Fruit fly (Drosophila melanogaster) whole organism, prepupa: ENCODE results near the gene Osi23.
A peak's percentile ranks its signal among the peaks of the same experiment; 100 is the strongest.

Experiments used
- Blimp-1 ChIP-seq: fragments of 200-800 bp; sonication (Bioruptor generic); optimal IDR thresholded peaks from 3 replicates; lab custom pipeline; 2017; ENCODE audit warnings: missing biosample characterization, missing genetic modification characterization, mild to moderate bottlenecking, moderate library complexity, missing genetic modification reagents
- CG10669 ChIP-seq: fragments of 200-800 bp; sonication (Bioruptor generic); optimal IDR thresholded peaks from 3 replicates; lab custom pipeline; 2018; ENCODE audit warnings: missing biosample characterization, mild to moderate bottlenecking, missing genetic modification characterization, moderate library complexity
- CG11294 ChIP-seq: fragments of 200-800 bp; sonication (Bioruptor generic); IDR thresholded peaks from 2 replicates; pipeline ENCODE4 v1.3.6; 2022; ENCODE audit warnings: missing biosample characterization, missing genetic modification characterization
- CG11762 ChIP-seq: fragments of 200-800 bp; sonication (Bioruptor generic); optimal IDR thresholded peaks from 3 replicates; lab custom pipeline; 2016; ENCODE audit warnings: missing biosample characterization, missing genetic modification characterization; ENCODE audit not compliant: insufficient read depth
- CG11902 ChIP-seq: fragments of 200-800 bp; sonication (Bioruptor generic); optimal IDR thresholded peaks from 3 replicates; lab custom pipeline; 2016; ENCODE audit warnings: missing biosample characterization, missing genetic modification characterization
- CG15336 ChIP-seq: fragments of 200-800 bp; sonication (Bioruptor generic); IDR thresholded peaks from 2 replicates; pipeline ENCODE4 v1.3.6; 2022; ENCODE audit warnings: missing biosample characterization, missing genetic modification characterization
- CG1621 ChIP-seq: fragments of 200-800 bp; sonication (Bioruptor generic); optimal IDR thresholded peaks from 3 replicates; lab custom pipeline; 2018; ENCODE audit warnings: missing biosample characterization, mild to moderate bottlenecking, missing genetic modification characterization
- CG16779 ChIP-seq: fragments of 200-800 bp; sonication (Bioruptor generic); optimal IDR thresholded peaks from 3 replicates; lab custom pipeline; 2017; ENCODE audit warnings: missing biosample characterization, mild to moderate bottlenecking, missing genetic modification characterization
- CG3032 ChIP-seq: fragments of 200-800 bp; optimal IDR thresholded peaks from 2 replicates; lab custom pipeline; 2019; ENCODE audit warnings: missing biosample characterization, mild to moderate bottlenecking, missing genetic modification characterization, moderate library complexity
- CG31627 ChIP-seq: fragments of 200-800 bp; sonication (Bioruptor generic); optimal IDR thresholded peaks from 3 replicates; lab custom pipeline; 2016; ENCODE audit warnings: missing biosample characterization, missing genetic modification characterization
- CG32006 ChIP-seq: fragments of 200-800 bp; sonication (Bioruptor generic); optimal IDR thresholded peaks from 3 replicates; lab custom pipeline; 2017; ENCODE audit warnings: missing biosample characterization, mild to moderate bottlenecking, missing genetic modification characterization
- CG34406 ChIP-seq: fragments of 200-800 bp; sonication (Bioruptor generic); optimal IDR thresholded peaks from 3 replicates; lab custom pipeline; 2016; ENCODE audit warnings: missing biosample characterization, missing genetic modification characterization
- CG3919 ChIP-seq: fragments of 200-800 bp; sonication (Bioruptor generic); optimal IDR thresholded peaks from 3 replicates; lab custom pipeline; 2016; ENCODE audit warnings: missing biosample characterization, missing genetic modification characterization
- CG4318 ChIP-seq: fragments of 200-800 bp; sonication (Bioruptor generic); optimal IDR thresholded peaks from 3 replicates; lab custom pipeline; 2017; ENCODE audit warnings: missing biosample characterization, mild to moderate bottlenecking, missing genetic modification characterization
- CG6163 ChIP-seq: fragments of 200-800 bp; sonication (Bioruptor generic); IDR thresholded peaks from 3 replicates; pipeline ENCODE4 v1.3.6; 2022; ENCODE audit warnings: missing biosample characterization, missing genetic modification characterization
- CG6276 ChIP-seq: fragments of 200-800 bp; sonication (Bioruptor generic); optimal IDR thresholded peaks from 2 replicates; lab custom pipeline; 2017; ENCODE audit warnings: missing biosample characterization, mild to moderate bottlenecking, missing genetic modification characterization
- CG6792 ChIP-seq: fragments of 200-800 bp; sonication (Bioruptor generic); optimal IDR thresholded peaks from 3 replicates; lab custom pipeline; 2016; ENCODE audit warnings: missing biosample characterization, missing genetic modification characterization
- CG6808 ChIP-seq: fragments of 200-800 bp; sonication (Bioruptor generic); optimal IDR thresholded peaks from 3 replicates; lab custom pipeline; 2017; ENCODE audit warnings: missing biosample characterization, missing genetic modification characterization, mild to moderate bottlenecking, moderate library complexity, missing genetic modification reagents
- CG6854 ChIP-seq: fragments of 200-800 bp; sonication (Bioruptor generic); optimal IDR thresholded peaks from 2 replicates; lab custom pipeline; 2017; ENCODE audit warnings: missing biosample characterization, mild to moderate bottlenecking, missing genetic modification characterization
- CG7368 ChIP-seq: fragments of 200-800 bp; sonication (Bioruptor generic); optimal IDR thresholded peaks from 3 replicates; lab custom pipeline; 2016; ENCODE audit warnings: missing biosample characterization, missing genetic modification characterization
- CG8319 ChIP-seq: fragments of 200-800 bp; sonication (Bioruptor generic); optimal IDR thresholded peaks from 3 replicates; lab custom pipeline; 2016; ENCODE audit warnings: missing biosample characterization, missing genetic modification characterization
- CG8632 ChIP-seq: fragments of 200-800 bp; sonication (Bioruptor generic); optimal IDR thresholded peaks from 3 replicates; lab custom pipeline; 2016; ENCODE audit warnings: missing biosample characterization, missing genetic modification characterization
- CG9139 ChIP-seq: fragments of 200-800 bp; sonication (Bioruptor generic); optimal IDR thresholded peaks from 3 replicates; lab custom pipeline; 2017; ENCODE audit warnings: missing biosample characterization, mild to moderate bottlenecking, missing genetic modification characterization
- Ets21C ChIP-seq: fragments of 200-800 bp; sonication (Bioruptor generic); optimal IDR thresholded peaks from 3 replicates; lab custom pipeline; 2016; ENCODE audit warnings: missing biosample characterization, missing genetic modification characterization
- Gug ChIP-seq: fragments of 200-800 bp; sonication (Bioruptor generic); IDR thresholded peaks from 2 replicates; pipeline ENCODE4 v1.3.6; 2022; ENCODE audit warnings: missing biosample characterization, missing genetic modification characterization
- Hr39 ChIP-seq: fragments of 200-800 bp; sonication (Bioruptor generic); optimal IDR thresholded peaks from 2 replicates; lab custom pipeline; 2016; ENCODE audit warnings: missing biosample characterization, missing genetic modification characterization
- Hr4 ChIP-seq: fragments of 200-800 bp; sonication (Bioruptor generic); optimal IDR thresholded peaks from 3 replicates; lab custom pipeline; 2016; ENCODE audit warnings: missing biosample characterization, missing genetic modification characterization
- Lpt ChIP-seq: fragments of 200-800 bp; sonication (Bioruptor generic); optimal IDR thresholded peaks from 3 replicates; lab custom pipeline; 2016; ENCODE audit warnings: missing biosample characterization, missing genetic modification characterization
- Met ChIP-seq: fragments of 200-800 bp; sonication (Bioruptor generic); optimal IDR thresholded peaks from 3 replicates; lab custom pipeline; 2016; ENCODE audit warnings: missing biosample characterization, missing genetic modification characterization
- OdsH ChIP-seq: fragments of 200-800 bp; sonication (Bioruptor generic); optimal IDR thresholded peaks from 3 replicates; lab custom pipeline; 2016; ENCODE audit warnings: missing biosample characterization, missing genetic modification characterization
- Smox ChIP-seq: fragments of 200-800 bp; sonication (Bioruptor generic); optimal IDR thresholded peaks from 3 replicates; lab custom pipeline; 2016; ENCODE audit warnings: missing biosample characterization, missing genetic modification characterization
- Sox102F ChIP-seq: fragments of 200-800 bp; sonication (Bioruptor generic); optimal IDR thresholded peaks from 2 replicates; lab custom pipeline; 2016; ENCODE audit warnings: missing biosample characterization, mild to moderate bottlenecking, missing genetic modification characterization
- Sox14 ChIP-seq: fragments of 200-800 bp; sonication (Bioruptor generic); optimal IDR thresholded peaks from 3 replicates; lab custom pipeline; 2016; ENCODE audit warnings: missing biosample characterization, missing genetic modification characterization
- achi ChIP-seq: fragments of 200-800 bp; sonication (Bioruptor generic); optimal IDR thresholded peaks from 3 replicates; lab custom pipeline; 2016; ENCODE audit warnings: missing biosample characterization, missing genetic modification characterization
- acj6 ChIP-seq: fragments of 200-800 bp; sonication (Bioruptor generic); optimal IDR thresholded peaks from 3 replicates; lab custom pipeline; 2016; ENCODE audit warnings: missing biosample characterization, missing genetic modification characterization
- cyc ChIP-seq: fragments of 200-800 bp; sonication (Bioruptor generic); optimal IDR thresholded peaks from 3 replicates; lab custom pipeline; 2016; ENCODE audit warnings: missing biosample characterization, missing genetic modification characterization
- dac ChIP-seq: fragments of 200-800 bp; sonication (Bioruptor generic); optimal IDR thresholded peaks from 2 replicates; lab custom pipeline; 2017; ENCODE audit warnings: missing biosample characterization, mild to moderate bottlenecking, missing genetic modification characterization
- eg ChIP-seq: fragments of 200-800 bp; sonication (Bioruptor generic); IDR thresholded peaks from 3 replicates; pipeline ENCODE4 v1.3.6; 2022; ENCODE audit warnings: missing biosample characterization, missing genetic modification characterization
- esn ChIP-seq: fragments of 200-800 bp; sonication (Bioruptor generic); optimal IDR thresholded peaks from 2 replicates; lab custom pipeline; 2016; ENCODE audit warnings: missing biosample characterization, mild to moderate bottlenecking, missing genetic modification characterization, moderate library complexity
- fd59A ChIP-seq: fragments of 200-800 bp; sonication (Bioruptor generic); optimal IDR thresholded peaks from 2 replicates; lab custom pipeline; 2017; ENCODE audit warnings: missing biosample characterization, mild to moderate bottlenecking, missing genetic modification characterization, missing genetic modification reagents
- fd85E ChIP-seq: fragments of 200-800 bp; sonication (Bioruptor generic); optimal IDR thresholded peaks from 3 replicates; lab custom pipeline; 2016; ENCODE audit warnings: missing biosample characterization, missing genetic modification characterization
- fkh ChIP-seq: fragments of 200-800 bp; sonication (Bioruptor generic); optimal IDR thresholded peaks from 3 replicates; lab custom pipeline; 2017; ENCODE audit warnings: missing biosample characterization, mild to moderate bottlenecking, missing genetic modification characterization, moderate library complexity
- pdm3 ChIP-seq: fragments of 200-800 bp; sonication (Bioruptor generic); optimal IDR thresholded peaks from 3 replicates; lab custom pipeline; 2016; ENCODE audit warnings: missing biosample characterization, missing genetic modification characterization
- salr ChIP-seq, 2 experiments: fragments of 200-800 bp; sonication (Bioruptor generic); optimal IDR thresholded peaks; 3 replicates each; lab custom pipeline; 2016 to 2018; ENCODE audit warnings: missing biosample characterization in 2 of 2, missing genetic modification characterization in 2 of 2, mild to moderate bottlenecking in 1 of 2
- ss ChIP-seq, 2 experiments: fragments of 200-800 bp; sonication (Bioruptor generic); optimal IDR thresholded peaks; 2 replicates in 1 of 2; 3 replicates in 1 of 2; lab custom pipeline; 2017 to 2018; ENCODE audit warnings: mild to moderate bottlenecking in 2 of 2, missing biosample characterization in 2 of 2, missing genetic modification characterization in 2 of 2, moderate library complexity in 1 of 2
- svp ChIP-seq: fragments of 200-800 bp; sonication (Bioruptor generic); peaks from one replicate; lab custom pipeline; 2016; ENCODE audit warnings: missing biosample characterization, missing genetic modification characterization
- topi ChIP-seq: fragments of 200-800 bp; sonication (Bioruptor generic); optimal IDR thresholded peaks from 3 replicates; lab custom pipeline; 2016; ENCODE audit warnings: missing biosample characterization, missing genetic modification characterization
- vri ChIP-seq: fragments of 200-800 bp; sonication (Bioruptor generic); optimal IDR thresholded peaks from 3 replicates; lab custom pipeline; 2016; ENCODE audit warnings: missing biosample characterization, mild to moderate bottlenecking, missing genetic modification characterization

Osi23 gene

DNA sequence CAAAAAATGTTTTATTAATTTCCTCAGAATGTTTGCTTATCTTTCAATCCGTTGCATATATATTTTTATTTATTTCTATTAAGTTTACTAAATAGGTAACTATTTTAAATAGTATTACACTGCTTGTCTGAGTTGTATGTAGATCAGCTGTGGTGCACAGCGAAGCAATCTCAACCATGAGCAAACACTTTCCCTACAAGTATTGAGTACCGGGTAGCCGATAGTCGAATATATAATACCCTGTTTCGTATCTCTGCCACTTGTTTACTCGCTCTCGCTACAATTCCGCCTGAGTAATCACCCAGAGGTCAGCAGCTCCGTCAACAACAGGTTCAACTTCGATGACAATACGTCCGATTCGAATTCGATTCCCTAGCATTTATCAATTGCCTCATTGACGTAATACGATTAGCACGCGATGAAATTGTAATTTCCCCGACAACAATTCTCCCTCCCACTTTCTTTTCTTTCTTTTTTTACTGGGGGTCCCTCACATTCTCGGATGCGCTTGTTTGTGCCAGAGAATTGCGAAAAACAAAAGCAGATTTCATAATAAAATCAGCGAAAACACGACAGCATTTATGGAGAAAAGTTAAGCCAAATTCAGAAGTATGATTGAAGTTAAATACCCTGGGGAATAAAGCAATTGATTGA lies 6.0 kb upstream of the Osi23 start:
- TF ChIP-seq CG31627 (GFP tag; lab: Kevin White, UChicago) (no peak), svp (GFP tag; lab: Kevin White, UChicago) (peak; percentile 96), CG32006 (peak; percentile 0), vri (GFP tag; lab: Kevin White, UChicago) (peak; percentile 75), CG11902 (GFP tag; lab: Kevin White, UChicago) (no peak)

DNA sequence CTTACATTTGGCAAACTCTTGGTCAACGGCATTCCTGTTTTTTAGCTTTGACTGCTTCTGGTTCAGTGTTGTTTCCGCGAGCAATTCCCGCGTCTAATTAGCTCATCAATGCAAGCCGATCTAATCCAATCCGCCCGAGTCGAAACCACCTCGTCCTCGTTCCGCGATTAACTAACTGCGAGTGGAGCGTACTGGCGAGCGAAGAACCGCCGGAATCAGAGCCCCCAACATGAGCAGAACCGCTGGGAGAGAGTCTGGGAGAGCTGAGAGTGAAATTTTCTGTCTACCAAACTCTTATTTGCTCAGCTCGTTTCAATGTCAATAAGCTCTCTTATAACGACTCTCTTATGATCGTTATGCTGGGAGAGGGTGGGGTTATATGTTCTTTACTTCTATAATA lies 5.4 kb upstream of the Osi23 start:
- TF ChIP-seq CG7368 (GFP tag; lab: Kevin White, UChicago) (no peak), CG8319 (GFP tag; lab: Kevin White, UChicago) (no peak), dac (no peak), CG11902 (GFP tag; lab: Kevin White, UChicago) (no peak), Lpt (peak; percentile 44), ss (GFP tag; optimal IDR thresholded peaks at IDR 0.05; lab: Kevin White, UChicago) (peak; percentile 49 to 58), fkh (GFP tag; lab: Kevin White, UChicago) (peak; percentile 63), acj6 (peak; percentile 45), CG8632 (GFP tag; lab: Kevin White, UChicago) (peak; percentile 57), fd85E (peak; percentile 87), Sox14 (GFP tag; lab: Kevin White, UChicago) (no peak), pdm3 (peak; percentile 56), Hr39 (GFP tag; lab: Kevin White, UChicago) (peak; percentile 1), CG15336 (GFP tag; lab: Robert Waterston, UW) (no peak; the same call in 1 of the 2 replicates), svp (GFP tag; lab: Kevin White, UChicago) (no peak), CG6163 (peak; percentile 68), CG11294 (GFP tag; lab: Robert Waterston, UW) (no peak), esn (GFP tag; lab: Kevin White, UChicago) (peak; percentile 74), topi (GFP tag; lab: Kevin White, UChicago) (peak; percentile 65), CG3919 (GFP tag; lab: Kevin White, UChicago) (peak; percentile 62), Gug (no peak), CG10669 (GFP tag; lab: Kevin White, UChicago) (peak; percentile 48), Blimp-1 (GFP tag; lab: Kevin White, UChicago) (peak; percentile 21), fd59A (GFP tag; lab: Kevin White, UChicago) (no peak), Sox102F (GFP tag; lab: Kevin White, UChicago) (peak; percentile 78), CG4318 (GFP tag; lab: Kevin White, UChicago) (no peak), CG32006 (no peak), CG11762 (GFP tag; lab: Kevin White, UChicago) (peak; percentile 24), CG6792 (GFP tag; lab: Kevin White, UChicago) (peak; percentile 71), CG3032 (no peak), Ets21C (peak; percentile 2), CG6854 (GFP tag; lab: Kevin White, UChicago) (peak; percentile 85), CG9139 (GFP tag; lab: Kevin White, UChicago) (peak; percentile 62), CG16779 (tag; lab: Kevin White, UChicago) (peak; percentile 52), Met (GFP tag; lab: Kevin White, UChicago) (no peak), achi (GFP tag; lab: Kevin White, UChicago) (peak; percentile 73), CG1621 (tag; lab: Kevin White, UChicago) (peak; percentile 86), CG6808 (GFP tag; lab: Kevin White, UChicago) (peak; percentile 30), OdsH (GFP tag; lab: Kevin White, UChicago) (peak; percentile 36), Smox (GFP tag; lab: Kevin White, UChicago) (peak; percentile 38), CG34406 (peak; percentile 52), CG31627 (GFP tag; lab: Kevin White, UChicago) (peak; percentile 7), CG6276 (GFP tag; lab: Kevin White, UChicago) (peak; percentile 36), cyc (GFP tag; lab: Kevin White, UChicago) (peak; percentile 45), salr (GFP tag; optimal IDR thresholded peaks at IDR 0.05; lab: Kevin White, UChicago) (peak in 1 of 2 experiments; percentile 38), eg (GFP tag; lab: Robert Waterston, UW) (peak; percentile 28; the same call in 1 of the 3 replicates), Hr4 (no peak)
